Fruit fly (Drosophila melanogaster) whole organism, embryonic: ENCODE data around the gene CG4455.

Experiments
- Abd-B ChIP-seq: fragments of 200-800 bp; sonication (Bioruptor generic); optimal IDR thresholded peaks from 2 replicates; lab custom pipeline; 2018; ENCODE audit warnings: missing biosample characterization, mild to moderate bottlenecking, missing genetic modification characterization, moderate library complexity
- Ada2b ChIP-seq: fragments of 200-800 bp; sonication (Bioruptor generic); IDR thresholded peaks from 2 replicates; pipeline ENCODE4 v1.3.6; 2022; ENCODE audit warnings: missing biosample characterization, missing genetic modification characterization
- C15 ChIP-seq: fragments of 200-800 bp; sonication (Bioruptor generic); IDR thresholded peaks from 3 replicates; pipeline ENCODE4 v1.3.6; 2022; ENCODE audit warnings: missing biosample characterization, missing genetic modification characterization
- CG10462 ChIP-seq: fragments of 200-800 bp; sonication (Bioruptor generic); optimal IDR thresholded peaks from 2 replicates; lab custom pipeline; 2016; ENCODE audit warnings: missing biosample characterization, missing genetic modification characterization
- CG10543 ChIP-seq: fragments of 200-800 bp; sonication (Bioruptor generic); optimal IDR thresholded peaks from 3 replicates; lab custom pipeline; 2017; ENCODE audit warnings: missing biosample characterization, mild to moderate bottlenecking, missing genetic modification characterization, moderate library complexity
- CG10654 ChIP-seq: fragments of 200-800 bp; sonication (Bioruptor generic); optimal IDR thresholded peaks from 2 replicates; lab custom pipeline; 2016; ENCODE audit warnings: missing biosample characterization, missing genetic modification characterization
- CG11093 ChIP-seq: fragments of 200-800 bp; sonication (Bioruptor generic); IDR thresholded peaks from 3 replicates; pipeline ENCODE4 v1.3.6; 2022; ENCODE audit warnings: missing biosample characterization, missing genetic modification characterization
- CG1233 ChIP-seq: fragments of 200-800 bp; sonication (Bioruptor generic); optimal IDR thresholded peaks from 4 replicates; lab custom pipeline; 2018; ENCODE audit warnings: missing biosample characterization, mild to moderate bottlenecking, missing genetic modification characterization
- CG17802 ChIP-seq: fragments of 200-800 bp; sonication (Bioruptor generic); optimal IDR thresholded peaks from 2 replicates; lab custom pipeline; 2018; ENCODE audit warnings: missing biosample characterization, mild to moderate bottlenecking, missing genetic modification characterization, moderate library complexity
- CG18476 ChIP-seq: fragments of 200-800 bp; sonication (Bioruptor generic); optimal IDR thresholded peaks from 2 replicates; lab custom pipeline; 2016; ENCODE audit warnings: missing biosample characterization, mild to moderate bottlenecking, missing genetic modification characterization
- CG18764 ChIP-seq: fragments of 200-800 bp; sonication (Bioruptor generic); optimal IDR thresholded peaks from 3 replicates; lab custom pipeline; 2016; ENCODE audit warnings: missing biosample characterization, missing genetic modification characterization
- CG2120 ChIP-seq: fragments of 200-800 bp; sonication (Bioruptor generic); optimal IDR thresholded peaks from 3 replicates; lab custom pipeline; 2016; ENCODE audit warnings: missing biosample characterization, missing genetic modification characterization
- CG2875 ChIP-seq: fragments of 200-800 bp; sonication (Bioruptor generic); optimal IDR thresholded peaks from 2 replicates; lab custom pipeline; 2017; ENCODE audit warnings: missing biosample characterization, mild to moderate bottlenecking, missing genetic modification characterization, missing genetic modification reagents
- CG2889 ChIP-seq: fragments of 200-800 bp; sonication (Bioruptor generic); IDR thresholded peaks from 3 replicates; pipeline ENCODE4 v1.3.6; 2022; ENCODE audit warnings: missing biosample characterization, missing genetic modification characterization
- CG34224 ChIP-seq: fragments of 200-800 bp; sonication (Bioruptor generic); IDR thresholded peaks from 3 replicates; pipeline ENCODE4 v1.3.6; 2022; ENCODE audit warnings: missing biosample characterization, missing genetic modification characterization; ENCODE audit not compliant: partially characterized antibody
- CG4360 ChIP-seq: fragments of 200-800 bp; sonication (Bioruptor generic); IDR thresholded peaks from 2 replicates; pipeline ENCODE4 v1.3.6; 2022; ENCODE audit warnings: missing biosample characterization, missing genetic modification characterization
- CG43689 ChIP-seq: fragments of 200-800 bp; sonication (Bioruptor generic); IDR thresholded peaks from 2 replicates; pipeline ENCODE4 v1.3.6; 2022; ENCODE audit warnings: missing biosample characterization, missing genetic modification characterization
- CG5245 ChIP-seq: fragments of 200-800 bp; sonication (Bioruptor generic); optimal IDR thresholded peaks from 3 replicates; lab custom pipeline; 2016; ENCODE audit warnings: missing biosample characterization, missing genetic modification characterization
- CG6689 ChIP-seq: fragments of 200-800 bp; sonication (Bioruptor generic); IDR thresholded peaks from 2 replicates; pipeline ENCODE4 v1.3.6; 2022; ENCODE audit warnings: missing biosample characterization, missing genetic modification characterization
- CG7786 ChIP-seq: fragments of 200-800 bp; sonication (Bioruptor generic); optimal IDR thresholded peaks from 2 replicates; lab custom pipeline; 2016; ENCODE audit warnings: missing biosample characterization, missing genetic modification characterization
- CG8388 ChIP-seq: fragments of 200-800 bp; sonication (Bioruptor generic); optimal IDR thresholded peaks from 2 replicates; lab custom pipeline; 2019; ENCODE audit warnings: missing biosample characterization, mild to moderate bottlenecking, missing genetic modification characterization, moderate library complexity
- CG8944 ChIP-seq: fragments of 200-800 bp; sonication (Bioruptor generic); optimal IDR thresholded peaks from 3 replicates; lab custom pipeline; 2016; ENCODE audit warnings: missing biosample characterization, missing genetic modification characterization
- CG9437 ChIP-seq: fragments of 200-800 bp; sonication (Bioruptor generic); optimal IDR thresholded peaks from 2 replicates; lab custom pipeline; 2018; ENCODE audit warnings: missing biosample characterization, mild to moderate bottlenecking, missing genetic modification characterization
- CHES-1-like ChIP-seq: fragments of 200-800 bp; sonication (Bioruptor generic); optimal IDR thresholded peaks from 2 replicates; lab custom pipeline; 2016; ENCODE audit warnings: missing biosample characterization, missing genetic modification characterization
- Chrac-16 ChIP-seq: fragments of 200-800 bp; sonication (Bioruptor generic); optimal IDR thresholded peaks from 3 replicates; lab custom pipeline; 2016; ENCODE audit warnings: missing biosample characterization, missing genetic modification characterization
- HLH4C ChIP-seq: fragments of 200-800 bp; sonication (Bioruptor generic); IDR thresholded peaks from 3 replicates; pipeline ENCODE4 v1.3.6; 2022; ENCODE audit warnings: missing biosample characterization, missing genetic modification characterization; ENCODE audit not compliant: partially characterized antibody
- Mrtf ChIP-seq: fragments of 200-800 bp; sonication (Bioruptor generic); IDR thresholded peaks from 3 replicates; pipeline ENCODE4 v1.3.6; 2022; ENCODE audit warnings: missing biosample characterization, missing genetic modification characterization
- Sox102F ChIP-seq: fragments of 200-800 bp; sonication (Bioruptor generic); optimal IDR thresholded peaks from 2 replicates; lab custom pipeline; 2018; ENCODE audit warnings: missing biosample characterization, mild to moderate bottlenecking, missing genetic modification characterization, moderate library complexity
- bbx ChIP-seq: fragments of 200-800 bp; sonication (Bioruptor generic); IDR thresholded peaks from 2 replicates; pipeline ENCODE4 v1.3.6; 2022; ENCODE audit warnings: missing biosample characterization, missing genetic modification characterization; ENCODE audit not compliant: partially characterized antibody
- chn ChIP-seq: fragments of 200-800 bp; sonication (Bioruptor generic); optimal IDR thresholded peaks from 2 replicates; lab custom pipeline; 2016; ENCODE audit warnings: missing biosample characterization, missing genetic modification characterization
- crc ChIP-seq: fragments of 200-800 bp; sonication (Bioruptor generic); optimal IDR thresholded peaks from 2 replicates; lab custom pipeline; 2016; ENCODE audit warnings: missing biosample characterization, missing genetic modification characterization
- dati ChIP-seq: fragments of 200-800 bp; sonication (Bioruptor generic); IDR thresholded peaks from 2 replicates; pipeline ENCODE4 v1.3.6; 2022; ENCODE audit warnings: missing biosample characterization, missing genetic modification characterization
- dimm ChIP-seq: fragments of 200-800 bp; sonication (Bioruptor generic); IDR thresholded peaks from 2 replicates; pipeline ENCODE4 v1.3.6; 2022; ENCODE audit warnings: missing biosample characterization, missing genetic modification characterization
- en ChIP-seq: fragments of 200-800 bp; sonication (Bioruptor generic); optimal IDR thresholded peaks from 2 replicates; lab custom pipeline; 2016; ENCODE audit warnings: missing biosample characterization, missing genetic modification characterization
- fu2 ChIP-seq: fragments of 200-800 bp; sonication (Bioruptor generic); optimal IDR thresholded peaks from 2 replicates; lab custom pipeline; 2016; ENCODE audit warnings: missing biosample characterization, missing genetic modification characterization
- gem ChIP-seq: fragments of 200-800 bp; sonication (Bioruptor generic); optimal IDR thresholded peaks from 2 replicates; lab custom pipeline; 2019; ENCODE audit warnings: missing biosample characterization, mild to moderate bottlenecking, missing genetic modification characterization, moderate library complexity
- hb ChIP-seq: fragments of 200-800 bp; sonication (Bioruptor generic); IDR thresholded peaks from 3 replicates; pipeline ENCODE4 v1.3.6; 2022; ENCODE audit warnings: missing biosample characterization, missing genetic modification characterization; ENCODE audit not compliant: partially characterized antibody
- kni ChIP-seq: fragments of 200-800 bp; sonication (Bioruptor generic); optimal IDR thresholded peaks from 3 replicates; lab custom pipeline; 2017; ENCODE audit warnings: mild to moderate bottlenecking, missing biosample characterization, missing genetic modification reagents, missing genetic modification characterization
- lola ChIP-seq, 3 experiments: fragments of >200 bp in 2 of 3; fragments of 200-800 bp in 1 of 3; sonication (Bioruptor generic) in 1 of 3; optimal IDR thresholded peaks; 2 replicates each; lab custom pipeline; 2017 to 2019; ENCODE audit warnings: missing biosample characterization in 3 of 3, missing genetic modification characterization in 3 of 3, mild to moderate bottlenecking in 1 of 3, moderate library complexity in 1 of 3
- nom ChIP-seq: fragments of 200-800 bp; sonication (Bioruptor generic); optimal IDR thresholded peaks from 2 replicates; lab custom pipeline; 2017; ENCODE audit warnings: missing biosample characterization, missing genetic modification characterization, mild to moderate bottlenecking, moderate library complexity, missing genetic modification reagents
- p53 ChIP-seq: fragments of 200-800 bp; sonication (Bioruptor generic); optimal IDR thresholded peaks from 2 replicates; lab custom pipeline; 2016; ENCODE audit warnings: missing biosample characterization, missing genetic modification characterization
- ro ChIP-seq: fragments of 200-800 bp; sonication (Bioruptor generic); IDR thresholded peaks from 2 replicates; pipeline ENCODE4 v1.3.6; 2022; ENCODE audit warnings: missing biosample characterization, missing genetic modification characterization
- seq ChIP-seq: fragments of 200-800 bp; sonication (Bioruptor generic); IDR thresholded peaks from 2 replicates; pipeline ENCODE4 v1.3.6; 2022; ENCODE audit warnings: missing biosample characterization, missing genetic modification characterization
- sna ChIP-seq: fragments of 200-800 bp; sonication (Bioruptor generic); IDR thresholded peaks from 2 replicates; pipeline ENCODE4 v1.3.6; 2022; ENCODE audit warnings: missing biosample characterization, missing genetic modification characterization; ENCODE audit not compliant: partially characterized antibody
- tgo ChIP-seq: fragments of 200-800 bp; sonication (Bioruptor generic); IDR thresholded peaks from 3 replicates; pipeline ENCODE4 v1.3.6; 2022; ENCODE audit warnings: missing biosample characterization, missing genetic modification characterization
- tup ChIP-seq: fragments of 200-800 bp; sonication (Bioruptor generic); optimal IDR thresholded peaks from 2 replicates; lab custom pipeline; 2016; ENCODE audit warnings: missing biosample characterization, mild to moderate bottlenecking, missing genetic modification characterization, moderate library complexity
- vvl ChIP-seq: fragments of 200-800 bp; sonication (Bioruptor generic); IDR thresholded peaks from 2 replicates; pipeline ENCODE4 v1.3.6; 2022; ENCODE audit warnings: missing biosample characterization, missing genetic modification characterization
- wor ChIP-seq: fragments of 200-800 bp; sonication (Bioruptor generic); IDR thresholded peaks from 2 replicates; pipeline ENCODE4 v1.3.6; 2022; ENCODE audit warnings: missing biosample characterization, missing genetic modification characterization

The CG4455 gene

dm6 chr2L:16350742-16351568 is 1.8 kb upstream of the CG4455 start (continued):
- TF ChIP-seq CG8944 (GFP tag; lab: Kevin White, UChicago), result peak; percentile 96
- peak; percentile 98 for TF ChIP-seq CG2889 (GFP tag; lab: Robert Waterston, UW)
- TF ChIP-seq CG7786 (GFP tag; lab: Kevin White, UChicago), result peak; percentile 97
- TF ChIP-seq CG10543, result peak; percentile 99
- peak; percentile 98 for TF ChIP-seq crc (GFP tag; lab: Kevin White, UChicago)
- peak; percentile 98 for TF ChIP-seq Abd-B (GFP tag; lab: Kevin White, UChicago)
- TF ChIP-seq CG1233 (GFP tag; lab: Kevin White, UChicago), result peak; percentile 99
- peak; percentile 99 for TF ChIP-seq Sox102F (GFP tag; lab: Kevin White, UChicago)
- TF ChIP-seq wor, result peak; percentile 98
- TF ChIP-seq C15 (GFP tag; lab: Robert Waterston, UW), result peak; percentile 97
- peak; percentile 100 for TF ChIP-seq vvl (GFP tag; lab: Robert Waterston, UW)
- TF ChIP-seq CG17802 (tag; lab: Kevin White, UChicago), result peak; percentile 89
- TF ChIP-seq dati (GFP tag; lab: Robert Waterston, UW), result peak; percentile 98
- TF ChIP-seq CG18476 (GFP tag; lab: Kevin White, UChicago), result peak; percentile 98
- TF ChIP-seq chn, result peak; percentile 99
- peak; percentile 98 for TF ChIP-seq kni (GFP tag; lab: Kevin White, UChicago)
- TF ChIP-seq tup (GFP tag; lab: Kevin White, UChicago), result peak; percentile 96
- TF ChIP-seq CG2120 (GFP tag; lab: Kevin White, UChicago), result peak; percentile 99
- TF ChIP-seq en (GFP tag; lab: Kevin White, UChicago), result peak; percentile 95
- TF ChIP-seq CG6689 (GFP tag; lab: Robert Waterston, UW), result peak; percentile 99
- peak; percentile 99 for TF ChIP-seq CG8388 (GFP tag; lab: Kevin White, UChicago)
- peak; percentile 97 for TF ChIP-seq CG10654 (GFP tag; lab: Kevin White, UChicago)
- peak; percentile 100 for TF ChIP-seq gem (tag; lab: Kevin White, UChicago)
- TF ChIP-seq CG9437 (GFP tag; lab: Kevin White, UChicago), result peak; percentile 95
- peak; percentile 88 for TF ChIP-seq p53 (GFP tag; lab: Kevin White, UChicago)
- peak; percentile 95 for TF ChIP-seq CG43689 (GFP tag; lab: Robert Waterston, UW)
- TF ChIP-seq CG34224 (GFP tag; lab: Robert Waterston, UW), result peak; percentile 15; the same call in 2 of the 3 replicates
- TF ChIP-seq sna (GFP tag; lab: Robert Waterston, UW), result no peak
- peak; percentile 97 for TF ChIP-seq CG11093 (GFP tag; lab: Robert Waterston, UW)
- peak; percentile 97 for TF ChIP-seq fu2
- peak; percentile 98 for TF ChIP-seq CG10462 (GFP tag; lab: Kevin White, UChicago)
- TF ChIP-seq tgo, result peak; percentile 98
- TF ChIP-seq CHES-1-like, result peak; percentile 98
- TF ChIP-seq lola (GFP tag; optimal IDR thresholded peaks at IDR 0.05; lab: Kevin White, UChicago), result peak in 1 of 3 experiments; percentile 98
- peak; percentile 97 for TF ChIP-seq CG18764 (GFP tag; lab: Kevin White, UChicago)
- peak; percentile 97 for TF ChIP-seq dimm
- peak; percentile 96 for TF ChIP-seq ro (GFP tag; lab: Robert Waterston, UW)
- no peak for TF ChIP-seq HLH4C (GFP tag; lab: Robert Waterston, UW)
- peak; percentile 84 for TF ChIP-seq CG4360 (GFP tag; lab: Robert Waterston, UW)
- peak; percentile 99 for TF ChIP-seq Ada2b (GFP tag; lab: Robert Waterston, UW)
- peak; percentile 99 for TF ChIP-seq seq (GFP tag; lab: Robert Waterston, UW)
- TF ChIP-seq nom (GFP tag; lab: Kevin White, UChicago), result peak; percentile 99
- TF ChIP-seq Mrtf (GFP tag; lab: Robert Waterston, UW), result peak; percentile 99
- peak; percentile 99 for TF ChIP-seq CG5245 (GFP tag; lab: Kevin White, UChicago)
- TF ChIP-seq hb, result no peak
- peak; percentile 99 for TF ChIP-seq CG2875 (GFP tag; lab: Kevin White, UChicago)
- TF ChIP-seq bbx (GFP tag; lab: Robert Waterston, UW), result no peak
- TF ChIP-seq Chrac-16, result peak; percentile 99
